Worm (Caenorhabditis elegans): ENCODE measurements around the gene ttr-28.

Gene ttr-28

DNA sequence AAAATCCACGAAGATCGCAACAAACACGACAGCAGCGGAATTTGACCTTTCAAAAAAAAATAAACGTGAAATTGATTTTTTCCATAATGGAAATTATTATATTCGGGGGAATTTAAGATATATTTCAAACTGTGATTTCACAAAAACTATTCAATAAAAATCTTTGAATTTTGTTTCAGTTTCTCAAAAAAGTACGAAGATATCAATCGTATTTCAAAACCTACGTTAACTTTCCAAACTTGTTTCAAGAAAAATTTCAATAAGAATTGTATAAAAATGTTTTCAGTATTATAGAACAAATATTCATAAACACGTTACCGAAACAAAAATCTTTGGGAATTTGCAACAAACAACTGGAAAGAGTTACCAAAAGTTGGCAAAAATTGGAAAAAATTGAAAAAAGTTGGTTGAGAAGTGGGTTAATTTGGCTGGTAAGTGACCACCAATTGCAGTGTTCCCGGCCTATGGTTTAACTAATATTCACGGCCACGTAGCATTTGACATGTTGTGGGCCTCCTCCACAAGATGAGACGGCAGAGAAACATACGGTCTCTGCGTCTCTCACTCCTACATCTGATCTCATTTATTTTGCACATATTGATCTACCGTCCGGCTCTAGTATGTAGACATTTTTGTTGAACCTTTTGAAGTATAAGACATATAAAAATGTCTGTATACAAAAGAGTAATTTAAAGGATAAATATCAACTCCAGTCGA, 46.0 kb upstream of the ttr-28 start, which contains the start of the genes T16G1.9 and T16G1.18 (continued):
- TF ChIP-seq fkh-10 (GFP tag; optimal IDR thresholded peaks at IDR 0.05) (no peak), nhr-85 (tag) (no peak), elt-3 (tag; optimal IDR thresholded peaks at IDR 0.05) (peak in 1 of 6 experiments; percentile 6), nhr-12 (tag; optimal IDR thresholded peaks at IDR 0.05) (no peak), sup-37 (GFP tag; optimal IDR thresholded peaks at IDR 0.05) (no peak), ztf-4 (tag; optimal IDR thresholded peaks at IDR 0.05) (no peak), ceh-8 (GFP tag; optimal IDR thresholded peaks at IDR 0.05) (no peak), snpc-4 (tag; optimal IDR thresholded peaks at IDR 0.05) (no peak), pag-3 (tag; optimal IDR thresholded peaks at IDR 0.05; ENCODE audit: borderline replicate concordance, insufficient read depth) (no peak), nhr-71 (tag; optimal IDR thresholded peaks at IDR 0.05) (peak; percentile 49), zip-4 (GFP tag; optimal IDR thresholded peaks at IDR 0.05) (no peak), aly-2 (tag; optimal IDR thresholded peaks at IDR 0.05) (no peak), nhr-237 (tag; optimal IDR thresholded peaks at IDR 0.05) (no peak), unc-62 (GFP tag; optimal IDR thresholded peaks at IDR 0.05) (no peak), lir-3 (tag; optimal IDR thresholded peaks at IDR 0.05; ENCODE audit: poor library complexity) (no peak), efl-1 (optimal IDR thresholded peaks at IDR 0.05) (peak; percentile 58 to 65), efl-1 (GFP tag; optimal IDR thresholded peaks at IDR 0.05 in 1 of 2) (peak in 1 of 2 experiments; percentile 28), nhr-84 (tag; optimal IDR thresholded peaks at IDR 0.05) (no peak), nhr-76 (tag; optimal IDR thresholded peaks at IDR 0.05) (no peak), alr-1 (tag; optimal IDR thresholded peaks at IDR 0.05; ENCODE audit: borderline replicate concordance) (no peak), isw-1 (GFP tag; IDR thresholded peaks at IDR 0.05) (no peak), ztf-11 (tag; optimal IDR thresholded peaks at IDR 0.05) (no peak), tbx-2 (tag; optimal IDR thresholded peaks at IDR 0.05) (peak; percentile 14), ets-5 (GFP tag; IDR thresholded peaks at IDR 0.05) (no peak), sox-4 (tag; optimal IDR thresholded peaks at IDR 0.05) (no peak), mep-1 (tag; optimal IDR thresholded peaks at IDR 0.05) (peak; percentile 43), sptf-1 (tag; optimal IDR thresholded peaks at IDR 0.05) (no peak), lsy-2 (tag; optimal IDR thresholded peaks at IDR 0.05) (peak; percentile 41 to 67), dsc-1 (tag; optimal IDR thresholded peaks at IDR 0.05) (no peak), blmp-1 (tag; optimal IDR thresholded peaks at IDR 0.05) (no peak), snu-23 (GFP tag; optimal IDR thresholded peaks at IDR 0.05) (peak; percentile 56), lin-39 (tag; optimal IDR thresholded peaks at IDR 0.05) (no peak), aha-1 (tag; optimal IDR thresholded peaks at IDR 0.05) (no peak)

DNA sequence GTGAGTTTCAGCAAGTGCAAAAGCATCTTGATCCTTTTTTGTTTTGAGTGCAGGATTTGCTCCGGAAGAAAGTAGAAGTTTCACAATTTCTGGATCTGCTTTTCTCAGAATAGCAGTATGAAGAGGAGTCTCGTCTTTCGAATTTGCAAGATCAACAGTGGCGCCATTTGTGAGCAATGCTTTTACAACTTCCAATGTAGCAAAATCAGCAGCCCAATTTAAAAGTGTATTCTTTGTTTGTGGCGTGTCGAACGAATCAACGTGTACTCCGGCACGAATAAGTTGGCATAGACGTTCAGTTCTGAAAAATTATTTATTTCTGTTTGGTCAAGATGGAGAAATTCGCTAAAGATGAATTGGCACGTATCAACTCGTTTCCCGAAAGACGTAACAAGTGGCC, 44.6 kb upstream of the ttr-28 start, which contains the start of gene T16G1.13:
TSS of gene T16G1.13 (plus strand) at position 301 of the 400 bp plus-strand sequence.
- TF ChIP-seq nhr-11 (tag; optimal IDR thresholded peaks at IDR 0.05): no peak
- no peak for TF ChIP-seq lin-35 (GFP tag; optimal IDR thresholded peaks at IDR 0.05)
- no peak for TF ChIP-seq elt-3 (tag; optimal IDR thresholded peaks at IDR 0.05)
- TF ChIP-seq zag-1 (tag; optimal IDR thresholded peaks at IDR 0.05): no peak
- no peak for TF ChIP-seq egl-27 (tag; optimal IDR thresholded peaks at IDR 0.05)
- TF ChIP-seq sup-37 (GFP tag; optimal IDR thresholded peaks at IDR 0.05): no peak
- TF ChIP-seq vab-15 (tag; optimal IDR thresholded peaks at IDR 0.05): no peak
- no peak for TF ChIP-seq sox-4 (tag; optimal IDR thresholded peaks at IDR 0.05)
- TF ChIP-seq nhr-76 (tag; optimal IDR thresholded peaks at IDR 0.05): no peak
- TF ChIP-seq ceh-82 (tag; optimal IDR thresholded peaks at IDR 0.05): no peak
- no peak for TF ChIP-seq blmp-1 (tag; optimal IDR thresholded peaks at IDR 0.05)
- TF ChIP-seq snpc-4 (tag; optimal IDR thresholded peaks at IDR 0.05): no peak
- TF ChIP-seq mep-1 (tag; optimal IDR thresholded peaks at IDR 0.05): no peak
- TF ChIP-seq grh-1 (GFP tag; IDR thresholded peaks at IDR 0.05): no peak
- TF ChIP-seq isw-1 (GFP tag; IDR thresholded peaks at IDR 0.05): no peak
- TF ChIP-seq ceh-90 (tag; optimal IDR thresholded peaks at IDR 0.05): no peak
- TF ChIP-seq irx-1 (tag; optimal IDR thresholded peaks at IDR 0.05): no peak
